Comparison of ENCODE assay signal across 2 worm cellular contexts in the genomic region with DNA sequence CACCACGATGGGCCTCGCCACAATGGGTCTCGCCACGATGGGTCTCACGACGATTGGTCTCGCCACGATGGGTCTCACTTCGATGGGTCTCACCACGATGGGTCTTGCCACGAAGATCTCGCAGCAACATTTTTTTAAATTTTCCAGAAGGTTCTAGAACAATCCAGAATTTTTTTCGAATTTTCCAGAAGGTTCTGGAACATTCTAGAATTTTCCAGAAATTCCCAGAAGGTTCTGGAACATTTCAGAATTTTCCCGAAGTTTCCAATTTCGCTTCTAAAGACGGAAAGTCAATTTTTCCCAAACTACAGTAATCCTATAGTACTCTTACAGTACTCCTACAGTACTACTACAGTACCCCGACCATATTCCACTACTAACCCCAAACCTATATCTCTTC.
A peak's percentile ranks its signal among the peaks of the same experiment; 100 is the strongest.
TF ChIP-seq lines count a peak whose summit lies in the region.

No protein-coding gene starts in this region.

TF ChIP-seq in whole organism, L4 larva, 104 proteins besides CTCF, POLR2A, EP300 and RAD21:
- 0 out of 2 replicates have a peak, but pooled peaks have one; percentile 11 for TF ChIP-seq snpc-1.2 (GFP tag; IDR thresholded peaks at IDR 0.05; lab: Robert Waterston, UW)

TF ChIP-seq in whole organism, young adult, 124 proteins besides CTCF, POLR2A, EP300 and RAD21:
- TF ChIP-seq hsf-1 (GFP tag; IDR thresholded peaks at IDR 0.05; lab: Robert Waterston, UW): peak; percentile 93
